Fruit fly (Drosophila melanogaster) whole organism, prepupa: Measurements from ENCODE around the gene TotX.

Experiments
- CG10631 ChIP-seq: fragments of 200-800 bp; sonication (Bioruptor generic); optimal IDR thresholded peaks from 2 replicates; lab custom pipeline; 2016; ENCODE audit warnings: missing biosample characterization, missing genetic modification characterization
- CG10669 ChIP-seq: fragments of 200-800 bp; sonication (Bioruptor generic); optimal IDR thresholded peaks from 3 replicates; lab custom pipeline; 2018; ENCODE audit warnings: missing biosample characterization, mild to moderate bottlenecking, missing genetic modification characterization, moderate library complexity
- CG11294 ChIP-seq: fragments of 200-800 bp; sonication (Bioruptor generic); IDR thresholded peaks from 2 replicates; pipeline ENCODE4 v1.3.6; 2022; ENCODE audit warnings: missing biosample characterization, missing genetic modification characterization
- CG15336 ChIP-seq: fragments of 200-800 bp; sonication (Bioruptor generic); IDR thresholded peaks from 2 replicates; pipeline ENCODE4 v1.3.6; 2022; ENCODE audit warnings: missing biosample characterization, missing genetic modification characterization
- CG1621 ChIP-seq: fragments of 200-800 bp; sonication (Bioruptor generic); optimal IDR thresholded peaks from 3 replicates; lab custom pipeline; 2018; ENCODE audit warnings: missing biosample characterization, mild to moderate bottlenecking, missing genetic modification characterization
- CG16779 ChIP-seq: fragments of 200-800 bp; sonication (Bioruptor generic); optimal IDR thresholded peaks from 3 replicates; lab custom pipeline; 2017; ENCODE audit warnings: missing biosample characterization, mild to moderate bottlenecking, missing genetic modification characterization
- CG4318 ChIP-seq: fragments of 200-800 bp; sonication (Bioruptor generic); optimal IDR thresholded peaks from 3 replicates; lab custom pipeline; 2017; ENCODE audit warnings: missing biosample characterization, mild to moderate bottlenecking, missing genetic modification characterization
- CG6163 ChIP-seq: fragments of 200-800 bp; sonication (Bioruptor generic); IDR thresholded peaks from 3 replicates; pipeline ENCODE4 v1.3.6; 2022; ENCODE audit warnings: missing biosample characterization, missing genetic modification characterization
- CG6276 ChIP-seq: fragments of 200-800 bp; sonication (Bioruptor generic); optimal IDR thresholded peaks from 2 replicates; lab custom pipeline; 2017; ENCODE audit warnings: missing biosample characterization, mild to moderate bottlenecking, missing genetic modification characterization
- CG6808 ChIP-seq: fragments of 200-800 bp; sonication (Bioruptor generic); optimal IDR thresholded peaks from 3 replicates; lab custom pipeline; 2017; ENCODE audit warnings: missing biosample characterization, missing genetic modification characterization, mild to moderate bottlenecking, moderate library complexity, missing genetic modification reagents
- CG6854 ChIP-seq: fragments of 200-800 bp; sonication (Bioruptor generic); optimal IDR thresholded peaks from 2 replicates; lab custom pipeline; 2017; ENCODE audit warnings: missing biosample characterization, mild to moderate bottlenecking, missing genetic modification characterization
- CG7368 ChIP-seq: fragments of 200-800 bp; sonication (Bioruptor generic); optimal IDR thresholded peaks from 3 replicates; lab custom pipeline; 2016; ENCODE audit warnings: missing biosample characterization, missing genetic modification characterization
- CG8319 ChIP-seq: fragments of 200-800 bp; sonication (Bioruptor generic); optimal IDR thresholded peaks from 3 replicates; lab custom pipeline; 2016; ENCODE audit warnings: missing biosample characterization, missing genetic modification characterization
- CG8632 ChIP-seq: fragments of 200-800 bp; sonication (Bioruptor generic); optimal IDR thresholded peaks from 3 replicates; lab custom pipeline; 2016; ENCODE audit warnings: missing biosample characterization, missing genetic modification characterization
- CG9139 ChIP-seq: fragments of 200-800 bp; sonication (Bioruptor generic); optimal IDR thresholded peaks from 3 replicates; lab custom pipeline; 2017; ENCODE audit warnings: missing biosample characterization, mild to moderate bottlenecking, missing genetic modification characterization
- Eip75B ChIP-seq: fragments of 200-800 bp; sonication (Bioruptor generic); optimal IDR thresholded peaks from 3 replicates; lab custom pipeline; 2016; ENCODE audit warnings: missing biosample characterization, missing genetic modification characterization
- Eip78C ChIP-seq: fragments of 200-800 bp; sonication (Bioruptor generic); peaks from one replicate; lab custom pipeline; 2016; ENCODE audit warnings: missing biosample characterization, missing genetic modification characterization
- Eip93F ChIP-seq: fragments of 200-800 bp; sonication (Bioruptor generic); optimal IDR thresholded peaks from 2 replicates; lab custom pipeline; 2016; ENCODE audit warnings: missing biosample characterization, mild to moderate bottlenecking, missing genetic modification characterization
- Lpt ChIP-seq: fragments of 200-800 bp; sonication (Bioruptor generic); optimal IDR thresholded peaks from 3 replicates; lab custom pipeline; 2016; ENCODE audit warnings: missing biosample characterization, missing genetic modification characterization
- Met ChIP-seq: fragments of 200-800 bp; sonication (Bioruptor generic); optimal IDR thresholded peaks from 3 replicates; lab custom pipeline; 2016; ENCODE audit warnings: missing biosample characterization, missing genetic modification characterization
- Sox102F ChIP-seq: fragments of 200-800 bp; sonication (Bioruptor generic); optimal IDR thresholded peaks from 2 replicates; lab custom pipeline; 2016; ENCODE audit warnings: missing biosample characterization, mild to moderate bottlenecking, missing genetic modification characterization
- Sox14 ChIP-seq: fragments of 200-800 bp; sonication (Bioruptor generic); optimal IDR thresholded peaks from 3 replicates; lab custom pipeline; 2016; ENCODE audit warnings: missing biosample characterization, missing genetic modification characterization
- achi ChIP-seq: fragments of 200-800 bp; sonication (Bioruptor generic); optimal IDR thresholded peaks from 3 replicates; lab custom pipeline; 2016; ENCODE audit warnings: missing biosample characterization, missing genetic modification characterization
- esn ChIP-seq: fragments of 200-800 bp; sonication (Bioruptor generic); optimal IDR thresholded peaks from 2 replicates; lab custom pipeline; 2016; ENCODE audit warnings: missing biosample characterization, mild to moderate bottlenecking, missing genetic modification characterization, moderate library complexity
- fkh ChIP-seq: fragments of 200-800 bp; sonication (Bioruptor generic); optimal IDR thresholded peaks from 3 replicates; lab custom pipeline; 2017; ENCODE audit warnings: missing biosample characterization, mild to moderate bottlenecking, missing genetic modification characterization, moderate library complexity
- lz ChIP-seq: fragments of 200-800 bp; sonication (Bioruptor generic); optimal IDR thresholded peaks from 3 replicates; lab custom pipeline; 2016; ENCODE audit warnings: missing biosample characterization, missing genetic modification characterization
- pdm3 ChIP-seq: fragments of 200-800 bp; sonication (Bioruptor generic); optimal IDR thresholded peaks from 3 replicates; lab custom pipeline; 2016; ENCODE audit warnings: missing biosample characterization, missing genetic modification characterization
- spab ChIP-seq: fragments of 200-800 bp; sonication (Bioruptor generic); optimal IDR thresholded peaks from 2 replicates; lab custom pipeline; 2017; ENCODE audit warnings: missing biosample characterization, mild to moderate bottlenecking, missing genetic modification characterization, missing genetic modification reagents
- ss ChIP-seq, 2 experiments: fragments of 200-800 bp; sonication (Bioruptor generic); optimal IDR thresholded peaks; 2 replicates in 1 of 2; 3 replicates in 1 of 2; lab custom pipeline; 2017 to 2018; ENCODE audit warnings: mild to moderate bottlenecking in 2 of 2, missing biosample characterization in 2 of 2, missing genetic modification characterization in 2 of 2, moderate library complexity in 1 of 2
- svp ChIP-seq: fragments of 200-800 bp; sonication (Bioruptor generic); peaks from one replicate; lab custom pipeline; 2016; ENCODE audit warnings: missing biosample characterization, missing genetic modification characterization
- vri ChIP-seq: fragments of 200-800 bp; sonication (Bioruptor generic); optimal IDR thresholded peaks from 3 replicates; lab custom pipeline; 2016; ENCODE audit warnings: missing biosample characterization, mild to moderate bottlenecking, missing genetic modification characterization

Gene TotX

DNA sequence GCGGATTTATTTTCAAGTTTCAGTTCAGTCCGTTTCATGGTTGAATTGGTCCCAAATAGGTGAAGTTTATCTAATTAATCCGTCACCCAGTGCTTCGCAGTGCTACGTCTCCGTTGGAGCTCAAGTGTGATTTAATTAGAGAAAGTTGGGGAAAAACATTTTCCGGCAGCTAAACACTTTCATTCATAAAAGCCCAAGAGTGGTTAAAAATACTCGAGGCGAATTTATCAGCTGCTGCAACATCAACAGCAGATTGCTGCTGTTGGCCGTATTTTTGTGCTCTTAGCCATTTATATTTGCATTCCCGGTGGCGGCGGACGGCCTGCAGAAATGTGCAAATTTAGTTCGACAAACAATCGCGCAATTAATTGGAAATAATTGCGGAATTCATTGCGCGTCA lies 3.7 kb downstream of the TotX start, which contains the start of gene Grik:
Gene Grik, plus strand, starts transcription at position 301 of the 400 bp plus-strand sequence.
- TF ChIP-seq esn (GFP tag; lab: Kevin White, UChicago) (no peak), CG6854 (GFP tag; lab: Kevin White, UChicago) (no peak), achi (GFP tag; lab: Kevin White, UChicago) (no peak), vri (GFP tag; lab: Kevin White, UChicago) (no peak), Eip93F (no peak), Lpt (no peak), CG8632 (GFP tag; lab: Kevin White, UChicago) (no peak), CG16779 (tag; lab: Kevin White, UChicago) (no peak), Eip78C (no peak), CG10631 (GFP tag; lab: Kevin White, UChicago) (no peak), Eip75B (GFP tag; lab: Kevin White, UChicago) (no peak), lz (GFP tag; lab: Kevin White, UChicago) (no peak), Sox102F (GFP tag; lab: Kevin White, UChicago) (no peak), Sox14 (no peak), CG9139 (GFP tag; lab: Kevin White, UChicago) (no peak), CG4318 (GFP tag; lab: Kevin White, UChicago) (no peak), CG11294 (GFP tag; lab: Robert Waterston, UW) (no peak), CG10669 (no peak), pdm3 (no peak)

DNA sequence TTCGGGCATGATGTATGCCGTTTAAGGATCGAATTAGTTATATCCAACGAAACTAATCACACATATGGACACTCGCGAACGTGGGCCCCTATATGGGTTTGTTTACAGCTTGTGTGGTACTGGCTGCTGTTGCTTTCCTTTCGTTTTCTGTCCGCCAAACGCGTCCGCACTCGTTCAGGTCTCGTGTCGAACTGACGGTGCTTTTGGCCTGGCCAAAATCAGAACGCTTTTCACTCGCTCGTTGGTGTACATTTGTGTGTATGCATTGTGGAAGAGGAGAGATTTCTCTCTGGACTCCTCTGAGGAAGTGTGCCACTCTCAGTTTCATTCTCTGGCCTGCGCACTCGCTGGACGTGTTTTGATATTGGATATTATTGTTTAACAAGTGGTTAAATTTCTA lies 8.2 kb downstream of the TotX start, which contains the start of gene Ktl:
Gene Ktl, minus strand, starts transcription at position 193 of the 400 bp plus-strand sequence.
- no peak for TF ChIP-seq CG15336 (GFP tag; lab: Robert Waterston, UW)
- TF ChIP-seq CG1621 = no peak
- TF ChIP-seq Met (GFP tag; lab: Kevin White, UChicago) = no peak
- no peak for TF ChIP-seq CG10631 (GFP tag; lab: Kevin White, UChicago)
- TF ChIP-seq CG6163 (GFP tag; lab: Robert Waterston, UW) = no peak
- no peak for TF ChIP-seq spab (GFP tag; lab: Kevin White, UChicago)
- TF ChIP-seq esn (GFP tag; lab: Kevin White, UChicago) = no peak
- TF ChIP-seq CG6276 (GFP tag; lab: Kevin White, UChicago) = no peak
- TF ChIP-seq CG8319 (GFP tag; lab: Kevin White, UChicago) = no peak
- TF ChIP-seq CG8632 (GFP tag; lab: Kevin White, UChicago) = no peak
- TF ChIP-seq ss (GFP tag; optimal IDR thresholded peaks at IDR 0.05; lab: Kevin White, UChicago) = no peak
- TF ChIP-seq CG7368 (GFP tag; lab: Kevin White, UChicago) = no peak

DNA sequence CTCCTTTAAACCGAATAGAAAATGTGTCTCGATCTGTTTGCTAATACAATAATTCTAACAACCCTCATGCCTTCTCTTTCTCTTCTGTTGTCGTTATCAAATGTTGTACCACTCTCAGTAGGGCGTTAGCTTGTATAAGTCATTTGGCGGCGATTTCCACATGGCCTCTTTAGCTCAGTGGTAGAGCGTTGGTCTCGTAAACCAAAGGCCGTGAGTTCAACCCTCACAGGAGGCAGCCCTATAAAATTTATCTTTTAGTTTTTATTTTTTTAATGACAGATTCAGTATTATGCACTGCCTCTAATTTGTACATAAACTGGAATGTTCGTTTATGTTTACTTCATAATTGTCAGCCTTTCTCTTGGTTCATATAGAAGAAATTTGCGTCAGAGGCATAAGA lies 13.8 kb downstream of the TotX start:
- TF ChIP-seq CG8319 (GFP tag; lab: Kevin White, UChicago) (no peak), fkh (peak; percentile 8)
- TF ChIP-seq, all 60 proteins: peak for 1

DNA sequence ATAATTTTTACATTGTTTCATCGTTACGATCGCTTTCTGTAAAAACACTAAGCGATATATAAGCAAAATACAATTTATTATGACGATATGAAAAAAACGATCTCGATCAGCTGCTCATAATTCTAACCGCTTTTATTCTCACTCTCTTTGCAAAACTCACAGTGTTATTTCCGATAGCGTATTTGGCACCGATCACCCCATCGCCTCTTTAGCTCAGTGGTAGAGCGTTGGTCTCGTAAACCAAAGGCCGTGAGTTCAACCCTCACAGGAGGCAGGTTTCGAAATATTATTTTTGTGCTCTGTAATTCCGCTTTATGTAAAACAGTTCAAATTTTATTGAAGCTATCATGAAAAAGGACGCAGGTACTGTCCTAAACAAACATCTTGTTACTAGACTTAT lies 14.4 kb downstream of the TotX start:
- TF ChIP-seq CG6808 = no peak
- peak; percentile 73 for TF ChIP-seq svp (GFP tag; lab: Kevin White, UChicago)
- TF ChIP-seq, all 60 proteins: peak for 1

DNA sequence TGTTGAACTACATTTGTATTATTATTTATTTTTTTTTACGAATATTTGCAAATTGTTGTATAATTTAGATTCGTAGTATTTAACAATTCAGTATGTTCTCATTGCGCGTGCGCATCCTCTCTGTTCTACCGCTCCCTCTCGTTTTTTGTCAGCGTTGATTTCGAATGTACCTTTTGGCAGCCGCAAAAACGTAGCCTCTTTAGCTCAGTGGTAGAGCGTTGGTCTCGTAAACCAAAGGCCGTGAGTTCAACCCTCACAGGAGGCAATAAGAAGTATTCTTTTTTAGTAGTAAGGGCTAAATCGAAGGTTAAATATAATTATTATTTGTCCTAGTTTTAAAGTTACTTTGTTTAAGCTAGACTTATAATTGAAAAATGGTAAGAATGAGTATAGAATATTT lies 14.8 kb downstream of the TotX start:
- TF ChIP-seq Eip93F (no peak), Eip78C (peak; percentile 49), spab (GFP tag; lab: Kevin White, UChicago) (no peak)

DNA sequence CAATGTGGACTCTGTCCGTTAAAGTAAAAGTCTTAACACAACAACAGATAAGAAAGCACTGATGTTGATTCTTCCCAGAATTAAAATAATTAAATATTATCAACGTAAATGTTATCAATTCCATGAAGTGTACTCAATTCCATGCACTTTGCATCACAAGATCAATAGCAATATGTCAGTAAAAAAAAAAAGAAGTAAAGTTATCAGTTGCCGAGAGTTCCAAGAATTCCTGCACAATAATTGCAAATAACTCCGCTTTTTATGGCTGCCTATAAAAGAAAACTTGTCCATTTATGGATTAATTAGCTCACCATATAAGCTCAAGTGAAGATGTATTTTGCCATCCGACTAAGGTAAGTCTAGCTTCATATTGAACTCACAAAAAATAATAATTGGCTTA lies 27.9 kb downstream of the TotX start, which contains the start of gene TotZ:
Gene TotZ, plus strand, starts transcription at position 301 of the 400 bp plus-strand sequence.
- no peak for TF ChIP-seq Eip75B (GFP tag; lab: Kevin White, UChicago)
- TF ChIP-seq svp (GFP tag; lab: Kevin White, UChicago) = peak; percentile 86
- TF ChIP-seq, all 60 proteins: peak for 1
